Fruit fly (Drosophila melanogaster) whole organism: ENCODE data around the gene CG31909.

Source experiments
- Dll ChIP-seq: fragments of >200 bp; optimal IDR thresholded peaks from 2 replicates; lab custom pipeline; 2017
- psq ChIP-seq: fragments of >200 bp; optimal IDR thresholded peaks from 2 replicates; lab custom pipeline; 2017

- TF ChIP-seq psq (lab: Kevin White, UChicago) (no peak), Dll (lab: Kevin White, UChicago) (no peak)
Measured at dm6 chr2L:7301497-7301896, 44.2 kb downstream of the CG31909 start.
